Fruit fly (Drosophila melanogaster): Measurements from ENCODE around the gene wor.

Gene wor

dm6 chr2L:15465932-15466331 is 40.6 kb upstream of the wor start:
- TF ChIP-seq Pif1B (GFP tag; optimal IDR thresholded peaks at IDR 0.05): no peak
- no peak for TF ChIP-seq rn (GFP tag; IDR thresholded peaks at IDR 0.05)
- TF ChIP-seq CG10348 (GFP tag; IDR thresholded peaks at IDR 0.05): no peak
- peak; percentile 16 for TF ChIP-seq Pif1A (GFP tag; optimal IDR thresholded peaks at IDR 0.05)
- TF ChIP-seq CG17806 (tag; optimal IDR thresholded peaks at IDR 0.05): no peak
- TF ChIP-seq CG12605 (GFP tag; IDR thresholded peaks at IDR 0.05): peak; percentile 52
- peak; percentile 8 for TF ChIP-seq CG9948 (tag; optimal IDR thresholded peaks at IDR 0.05)
- peak; percentile 50; the same call in 1 of the 2 replicates for TF ChIP-seq CG32121 (GFP tag; IDR thresholded peaks at IDR 0.05)
- TF ChIP-seq CG15710 (tag; optimal IDR thresholded peaks at IDR 0.05): no peak
- TF ChIP-seq Ets98B (GFP tag; IDR thresholded peaks at IDR 0.05): 0 out of 2 replicates have a peak, but pooled peaks have one; percentile 11
- TF ChIP-seq fd96Ca (GFP tag; IDR thresholded peaks at IDR 0.05): no peak
- no peak for TF ChIP-seq D1 (tag; optimal IDR thresholded peaks at IDR 0.05)
- no peak for TF ChIP-seq EcR (GFP tag; optimal IDR thresholded peaks at IDR 0.05)
- no peak for TF ChIP-seq CG8159 (tag; optimal IDR thresholded peaks at IDR 0.05)
- no peak for TF ChIP-seq gl (tag; optimal IDR thresholded peaks at IDR 0.05)
- peak; percentile 66 for TF ChIP-seq CG8301 (tag; optimal IDR thresholded peaks at IDR 0.05)
- TF ChIP-seq CG34367 (tag; optimal IDR thresholded peaks at IDR 0.05): no peak
- TF ChIP-seq CG4496 (GFP tag; IDR thresholded peaks at IDR 0.05): peak; percentile 38; the same call in 1 of the 3 replicates
- TF ChIP-seq CG13204 (GFP tag; optimal IDR thresholded peaks at IDR 0.05): no peak
- TF ChIP-seq Snoo (tag; optimal IDR thresholded peaks at IDR 0.05): peak; percentile 5
- TF ChIP-seq CG14655 (GFP tag; optimal IDR thresholded peaks at IDR 0.05): peak; percentile 67

- TF ChIP-seq CG9948 (tag; optimal IDR thresholded peaks at IDR 0.05) (peak; percentile 11), CG8301 (tag; optimal IDR thresholded peaks at IDR 0.05) (no peak), CG12605 (GFP tag; IDR thresholded peaks at IDR 0.05) (no peak)
Observed at dm6 chr2L:15465121-15465520, 39.7 kb upstream of the wor start.

dm6 chr2L:15463515-15463914 is 38.1 kb upstream of the wor start:
- TF ChIP-seq Pif1B (GFP tag; optimal IDR thresholded peaks at IDR 0.05) (peak; percentile 4), CG4496 (GFP tag; IDR thresholded peaks at IDR 0.05) (no peak), CG14655 (GFP tag; optimal IDR thresholded peaks at IDR 0.05) (no peak), Snoo (tag; optimal IDR thresholded peaks at IDR 0.05) (peak; percentile 50), CG15710 (tag; optimal IDR thresholded peaks at IDR 0.05) (no peak), Ets98B (GFP tag; IDR thresholded peaks at IDR 0.05) (no peak), CG9948 (tag; optimal IDR thresholded peaks at IDR 0.05) (peak; percentile 21), rn (GFP tag; IDR thresholded peaks at IDR 0.05) (no peak), CG34367 (tag; optimal IDR thresholded peaks at IDR 0.05) (no peak), CG17806 (tag; optimal IDR thresholded peaks at IDR 0.05) (peak; percentile 57), CG8159 (tag; optimal IDR thresholded peaks at IDR 0.05) (peak; percentile 58)

- TF ChIP-seq EcR (GFP tag; optimal IDR thresholded peaks at IDR 0.05): no peak
- no peak for TF ChIP-seq CG10348 (GFP tag; IDR thresholded peaks at IDR 0.05)
- TF ChIP-seq Ets98B (GFP tag; IDR thresholded peaks at IDR 0.05): no peak
- TF ChIP-seq rn (GFP tag; IDR thresholded peaks at IDR 0.05): no peak
- no peak for TF ChIP-seq CG14655 (GFP tag; optimal IDR thresholded peaks at IDR 0.05)
- TF ChIP-seq Snoo (tag; optimal IDR thresholded peaks at IDR 0.05): no peak
- no peak for TF ChIP-seq CG15710 (tag; optimal IDR thresholded peaks at IDR 0.05)
- TF ChIP-seq CG34367 (tag; optimal IDR thresholded peaks at IDR 0.05): no peak
- no peak for TF ChIP-seq CG8159 (tag; optimal IDR thresholded peaks at IDR 0.05)
- no peak for TF ChIP-seq CG32121 (GFP tag; IDR thresholded peaks at IDR 0.05)
- TF ChIP-seq Pif1A (GFP tag; optimal IDR thresholded peaks at IDR 0.05): no peak
- TF ChIP-seq gl (tag; optimal IDR thresholded peaks at IDR 0.05): no peak
- TF ChIP-seq D1 (tag; optimal IDR thresholded peaks at IDR 0.05): no peak
- no peak for TF ChIP-seq CG13204 (GFP tag; optimal IDR thresholded peaks at IDR 0.05)
- no peak for TF ChIP-seq Pif1B (GFP tag; optimal IDR thresholded peaks at IDR 0.05)
- TF ChIP-seq CG4496 (GFP tag; IDR thresholded peaks at IDR 0.05): no peak
- no peak for TF ChIP-seq CG9948 (tag; optimal IDR thresholded peaks at IDR 0.05)
Observed at dm6 chr2L:15462998-15463397, 37.6 kb upstream of the wor start.

dm6 chr2L:15458919-15459318 is 33.5 kb upstream of the wor start:
- TF ChIP-seq EcR (GFP tag; optimal IDR thresholded peaks at IDR 0.05) (no peak), CG10348 (GFP tag; IDR thresholded peaks at IDR 0.05) (no peak), CG8301 (tag; optimal IDR thresholded peaks at IDR 0.05) (peak; percentile 1), CG17806 (tag; optimal IDR thresholded peaks at IDR 0.05) (peak; percentile 66), Ets98B (GFP tag; IDR thresholded peaks at IDR 0.05) (no peak), CG4496 (GFP tag; IDR thresholded peaks at IDR 0.05) (no peak), Pif1B (GFP tag; optimal IDR thresholded peaks at IDR 0.05) (peak; percentile 32), CG8159 (tag; optimal IDR thresholded peaks at IDR 0.05) (peak; percentile 74), CG15710 (tag; optimal IDR thresholded peaks at IDR 0.05) (peak; percentile 52), CG13204 (GFP tag; optimal IDR thresholded peaks at IDR 0.05) (no peak), fd96Ca (GFP tag; IDR thresholded peaks at IDR 0.05) (no peak), gl (tag; optimal IDR thresholded peaks at IDR 0.05) (peak; percentile 14), CG34367 (tag; optimal IDR thresholded peaks at IDR 0.05) (peak; percentile 24), CG32121 (GFP tag; IDR thresholded peaks at IDR 0.05) (no peak), D1 (tag; optimal IDR thresholded peaks at IDR 0.05) (no peak), rn (GFP tag; IDR thresholded peaks at IDR 0.05) (no peak), Pif1A (GFP tag; optimal IDR thresholded peaks at IDR 0.05) (peak; percentile 13), CG9948 (tag; optimal IDR thresholded peaks at IDR 0.05) (peak; percentile 61), Snoo (tag; optimal IDR thresholded peaks at IDR 0.05) (peak; percentile 19), CG12605 (GFP tag; IDR thresholded peaks at IDR 0.05) (no peak), CG14655 (GFP tag; optimal IDR thresholded peaks at IDR 0.05) (peak; percentile 32)

dm6 chr2L:15458076-15458475 is 32.7 kb upstream of the wor start:
- TF ChIP-seq CG12605 (GFP tag; IDR thresholded peaks at IDR 0.05): no peak
- no peak for TF ChIP-seq CG17806 (tag; optimal IDR thresholded peaks at IDR 0.05)
- TF ChIP-seq CG34367 (tag; optimal IDR thresholded peaks at IDR 0.05): no peak
- TF ChIP-seq CG13204 (GFP tag; optimal IDR thresholded peaks at IDR 0.05): no peak
- TF ChIP-seq gl (tag; optimal IDR thresholded peaks at IDR 0.05): no peak
- peak; percentile 33 for TF ChIP-seq CG15710 (tag; optimal IDR thresholded peaks at IDR 0.05)
- TF ChIP-seq CG14655 (GFP tag; optimal IDR thresholded peaks at IDR 0.05): no peak
- no peak for TF ChIP-seq CG8301 (tag; optimal IDR thresholded peaks at IDR 0.05)
- TF ChIP-seq CG9948 (tag; optimal IDR thresholded peaks at IDR 0.05): peak; percentile 2
- no peak for TF ChIP-seq CG32121 (GFP tag; IDR thresholded peaks at IDR 0.05)
- no peak for TF ChIP-seq fd96Ca (GFP tag; IDR thresholded peaks at IDR 0.05)
- no peak for TF ChIP-seq CG10348 (GFP tag; IDR thresholded peaks at IDR 0.05)
- no peak for TF ChIP-seq D1 (tag; optimal IDR thresholded peaks at IDR 0.05)
- no peak for TF ChIP-seq CG4496 (GFP tag; IDR thresholded peaks at IDR 0.05)
- no peak for TF ChIP-seq rn (GFP tag; IDR thresholded peaks at IDR 0.05)
- TF ChIP-seq Snoo (tag; optimal IDR thresholded peaks at IDR 0.05): peak; percentile 1
- no peak for TF ChIP-seq Ets98B (GFP tag; IDR thresholded peaks at IDR 0.05)
- no peak for TF ChIP-seq EcR (GFP tag; optimal IDR thresholded peaks at IDR 0.05)
- TF ChIP-seq CG8159 (tag; optimal IDR thresholded peaks at IDR 0.05): peak; percentile 37
- TF ChIP-seq Pif1B (GFP tag; optimal IDR thresholded peaks at IDR 0.05): no peak
- TF ChIP-seq Pif1A (GFP tag; optimal IDR thresholded peaks at IDR 0.05): no peak
